Fruit fly (Drosophila melanogaster) whole organism, embryonic: ENCODE measurements around the gene Mtp.
A peak's percentile ranks its signal among the peaks of the same experiment; 100 is the strongest.

ENCODE experiments used
- Atf-2 ChIP-seq: fragments of 200-800 bp; sonication (Bioruptor generic); optimal IDR thresholded peaks from 2 replicates; lab custom pipeline; 2016; ENCODE audit warnings: missing biosample characterization, missing genetic modification characterization
- Atf6 ChIP-seq: fragments of 200-800 bp; sonication (Bioruptor generic); IDR thresholded peaks from 2 replicates; pipeline ENCODE4 v1.3.6; 2022; ENCODE audit warnings: missing biosample characterization, missing genetic modification characterization
- CG12104 ChIP-seq: fragments of 200-800 bp; sonication (Bioruptor generic); optimal IDR thresholded peaks from 3 replicates; lab custom pipeline; 2016; ENCODE audit warnings: missing biosample characterization, missing genetic modification characterization
- CG12155 ChIP-seq: fragments of 200-800 bp; sonication (Bioruptor generic); optimal IDR thresholded peaks from 3 replicates; lab custom pipeline; 2016; ENCODE audit warnings: missing biosample characterization, missing genetic modification characterization
- CG12942 ChIP-seq: fragments of 200-800 bp; sonication (Bioruptor generic); optimal IDR thresholded peaks from 3 replicates; lab custom pipeline; 2016; ENCODE audit warnings: missing biosample characterization, missing genetic modification characterization
- CG14710 ChIP-seq: fragments of 200-800 bp; sonication (Bioruptor generic); optimal IDR thresholded peaks from 3 replicates; lab custom pipeline; 2019; ENCODE audit warnings: missing biosample characterization, mild to moderate bottlenecking, missing genetic modification characterization, moderate library complexity
- CG14860 ChIP-seq: fragments of 200-800 bp; sonication (Bioruptor generic); IDR thresholded peaks from 3 replicates; pipeline ENCODE4 v1.3.6; 2022; ENCODE audit warnings: missing biosample characterization, missing genetic modification characterization; ENCODE audit not compliant: partially characterized antibody
- CG14965 ChIP-seq: fragments of 200-800 bp; sonication (Bioruptor generic); optimal IDR thresholded peaks from 2 replicates; lab custom pipeline; 2016; ENCODE audit warnings: missing biosample characterization, missing genetic modification characterization, borderline replicate concordance
- CG15073 ChIP-seq: fragments of 200-800 bp; sonication (Bioruptor generic); optimal IDR thresholded peaks from 2 replicates; lab custom pipeline; 2016; ENCODE audit warnings: missing biosample characterization, missing genetic modification characterization
- CG16863 ChIP-seq: fragments of 200-800 bp; sonication (Bioruptor generic); optimal IDR thresholded peaks from 3 replicates; lab custom pipeline; 2016; ENCODE audit warnings: missing biosample characterization, missing genetic modification characterization
- CG18599 ChIP-seq: fragments of 200-800 bp; sonication (Bioruptor generic); optimal IDR thresholded peaks from 3 replicates; lab custom pipeline; 2017; ENCODE audit warnings: missing biosample characterization, missing genetic modification characterization, mild to moderate bottlenecking, moderate library complexity, missing genetic modification reagents
- CG2199 ChIP-seq: fragments of 200-800 bp; sonication (Bioruptor generic); IDR thresholded peaks from 3 replicates; pipeline ENCODE4 v1.3.6; 2022; ENCODE audit warnings: missing biosample characterization, missing genetic modification characterization
- CG43689 ChIP-seq: fragments of 200-800 bp; sonication (Bioruptor generic); IDR thresholded peaks from 2 replicates; pipeline ENCODE4 v1.3.6; 2022; ENCODE audit warnings: missing biosample characterization, missing genetic modification characterization
- CG4617 ChIP-seq: fragments of 200-800 bp; sonication (Bioruptor generic); optimal IDR thresholded peaks from 3 replicates; lab custom pipeline; 2016; ENCODE audit warnings: missing biosample characterization, missing genetic modification characterization, borderline replicate concordance
- CG4707 ChIP-seq: fragments of 200-800 bp; sonication (Bioruptor generic); optimal IDR thresholded peaks from 2 replicates; lab custom pipeline; 2018; ENCODE audit warnings: missing biosample characterization, mild to moderate bottlenecking, missing genetic modification characterization, moderate library complexity
- CG4854 ChIP-seq: fragments of 200-800 bp; sonication (Bioruptor generic); optimal IDR thresholded peaks from 2 replicates; lab custom pipeline; 2016; ENCODE audit warnings: missing biosample characterization, missing genetic modification characterization, inconsistent platforms
- CG5180 ChIP-seq: fragments of 200-800 bp; sonication (Bioruptor generic); optimal IDR thresholded peaks from 3 replicates; lab custom pipeline; 2017; ENCODE audit warnings: missing biosample characterization, missing genetic modification characterization, mild to moderate bottlenecking, moderate library complexity, missing genetic modification reagents
- CG6254 ChIP-seq: fragments of 200-800 bp; sonication (Bioruptor generic); optimal IDR thresholded peaks from 3 replicates; lab custom pipeline; 2017; ENCODE audit warnings: mild to moderate bottlenecking, missing biosample characterization, missing genetic modification reagents, missing genetic modification characterization
- CG6791 ChIP-seq: fragments of 200-800 bp; sonication (Bioruptor generic); IDR thresholded peaks from 3 replicates; pipeline ENCODE4 v1.3.6; 2022; ENCODE audit warnings: missing biosample characterization, missing genetic modification characterization; ENCODE audit not compliant: partially characterized antibody
- CG6813 ChIP-seq: fragments of 200-800 bp; sonication (Bioruptor generic); optimal IDR thresholded peaks from 2 replicates; lab custom pipeline; 2017; ENCODE audit warnings: missing biosample characterization, missing genetic modification characterization, mild to moderate bottlenecking, moderate library complexity, missing genetic modification reagents
- CG7987 ChIP-seq: fragments of 200-800 bp; sonication (Bioruptor generic); optimal IDR thresholded peaks from 2 replicates; lab custom pipeline; 2018; ENCODE audit warnings: missing biosample characterization, mild to moderate bottlenecking, missing genetic modification characterization, moderate library complexity
- CG8281 ChIP-seq: fragments of 200-800 bp; sonication (Bioruptor generic); optimal IDR thresholded peaks from 2 replicates; lab custom pipeline; 2018; ENCODE audit warnings: missing biosample characterization, mild to moderate bottlenecking, missing genetic modification characterization, moderate library complexity
- Chrac-16 ChIP-seq: fragments of 200-800 bp; sonication (Bioruptor generic); optimal IDR thresholded peaks from 3 replicates; lab custom pipeline; 2016; ENCODE audit warnings: missing biosample characterization, missing genetic modification characterization
- CkIIα-i1 ChIP-seq: fragments of 200-800 bp; sonication (Bioruptor generic); IDR thresholded peaks from 2 replicates; pipeline ENCODE4 v1.3.6; 2022; ENCODE audit warnings: missing biosample characterization, missing genetic modification characterization
- D ChIP-seq, 2 experiments: fragments of 200-800 bp in 1 of 2; fragments of >200 bp in 1 of 2; sonication (Bioruptor generic) in 1 of 2; optimal IDR thresholded peaks; 2 replicates in 1 of 2; 3 replicates in 1 of 2; lab custom pipeline; 2017; ENCODE audit warnings: mild to moderate bottlenecking in 1 of 2, missing biosample characterization in 1 of 2, missing genetic modification characterization in 1 of 2, missing genetic modification reagents in 1 of 2
- Dref ChIP-seq: fragments of 200-800 bp; sonication (Bioruptor generic); IDR thresholded peaks from 2 replicates; pipeline ENCODE4 v1.3.6; 2022; ENCODE audit warnings: missing biosample characterization, missing genetic modification characterization
- Fer3 ChIP-seq: fragments of 200-800 bp; sonication (Bioruptor generic); optimal IDR thresholded peaks from 2 replicates; lab custom pipeline; 2018; ENCODE audit warnings: missing biosample characterization, mild to moderate bottlenecking, missing genetic modification characterization, moderate library complexity
- HLH54F ChIP-seq: fragments of 200-800 bp; sonication (Bioruptor generic); optimal IDR thresholded peaks from 3 replicates; lab custom pipeline; 2016; ENCODE audit warnings: missing biosample characterization, missing genetic modification characterization
- Hey ChIP-seq: fragments of 200-800 bp; sonication (Bioruptor generic); optimal IDR thresholded peaks from 3 replicates; lab custom pipeline; 2018; ENCODE audit warnings: missing biosample characterization, mild to moderate bottlenecking, missing genetic modification characterization
- Med ChIP-seq: fragments of 200-800 bp; sonication (Bioruptor generic); peaks from one replicate; lab custom pipeline; 2016; ENCODE audit warnings: missing biosample characterization, missing genetic modification characterization, mild to moderate bottlenecking, inconsistent platforms, moderate library complexity
- Optix ChIP-seq: fragments of 200-800 bp; sonication (Bioruptor generic); IDR thresholded peaks from 3 replicates; pipeline ENCODE4 v1.3.6; 2022; ENCODE audit warnings: missing biosample characterization, missing genetic modification characterization
- Poxn ChIP-seq: fragments of 200-800 bp; sonication (Bioruptor generic); IDR thresholded peaks from 2 replicates; pipeline ENCODE4 v1.3.6; 2022; ENCODE audit warnings: missing biosample characterization, missing genetic modification characterization
- Taf1 ChIP-seq: fragments of 200-800 bp; sonication (Bioruptor generic); IDR thresholded peaks from 2 replicates; pipeline ENCODE4 v1.3.6; 2022; ENCODE audit warnings: missing biosample characterization, missing genetic modification characterization
- Usf ChIP-seq: fragments of 200-800 bp; sonication (Bioruptor generic); optimal IDR thresholded peaks from 2 replicates; lab custom pipeline; 2017; ENCODE audit warnings: missing genotype, missing biosample characterization, missing genetic modification characterization
- ato ChIP-seq: fragments of 200-800 bp; sonication (Bioruptor generic); IDR thresholded peaks from 2 replicates; pipeline ENCODE4 v1.3.6; 2022; ENCODE audit warnings: missing biosample characterization, missing genetic modification characterization; ENCODE audit not compliant: partially characterized antibody
- chm ChIP-seq: fragments of 200-800 bp; sonication (Bioruptor generic); IDR thresholded peaks from 2 replicates; pipeline ENCODE4 v1.3.6; 2022; ENCODE audit warnings: missing biosample characterization, missing genetic modification characterization
- crol ChIP-seq: fragments of 200-800 bp; sonication (Bioruptor generic); IDR thresholded peaks from 2 replicates; pipeline ENCODE4 v1.3.6; 2022; ENCODE audit warnings: missing biosample characterization, missing genetic modification characterization
- dimm ChIP-seq: fragments of 200-800 bp; sonication (Bioruptor generic); IDR thresholded peaks from 2 replicates; pipeline ENCODE4 v1.3.6; 2022; ENCODE audit warnings: missing biosample characterization, missing genetic modification characterization
- dmrt99B ChIP-seq: fragments of 200-800 bp; sonication (Bioruptor generic); optimal IDR thresholded peaks from 2 replicates; lab custom pipeline; 2018; ENCODE audit warnings: missing biosample characterization, mild to moderate bottlenecking, missing genetic modification characterization, moderate library complexity
- fd64A ChIP-seq: fragments of 200-800 bp; sonication (Bioruptor generic); optimal IDR thresholded peaks from 3 replicates; lab custom pipeline; 2018; ENCODE audit warnings: missing biosample characterization, mild to moderate bottlenecking, missing genetic modification characterization
- gce ChIP-seq: fragments of 200-800 bp; sonication (Bioruptor generic); IDR thresholded peaks from 3 replicates; pipeline ENCODE4 v1.3.6; 2022; ENCODE audit warnings: missing biosample characterization, missing genetic modification characterization
- gem ChIP-seq: fragments of 200-800 bp; sonication (Bioruptor generic); optimal IDR thresholded peaks from 2 replicates; lab custom pipeline; 2019; ENCODE audit warnings: missing biosample characterization, mild to moderate bottlenecking, missing genetic modification characterization, moderate library complexity
- gt ChIP-seq: fragments of 200-800 bp; sonication (Bioruptor generic); IDR thresholded peaks from 2 replicates; pipeline ENCODE4 v1.3.6; 2022; ENCODE audit warnings: missing biosample characterization, missing genetic modification characterization
- hth ChIP-seq: fragments of >200 bp; optimal IDR thresholded peaks from 2 replicates; lab custom pipeline; 2017; ENCODE audit warnings: inconsistent platforms
- nau ChIP-seq: fragments of 200-800 bp; sonication (Bioruptor generic); optimal IDR thresholded peaks from 3 replicates; lab custom pipeline; 2017; ENCODE audit warnings: missing biosample characterization, mild to moderate bottlenecking, missing genetic modification characterization, missing genetic modification reagents
- nom ChIP-seq: fragments of 200-800 bp; sonication (Bioruptor generic); optimal IDR thresholded peaks from 2 replicates; lab custom pipeline; 2017; ENCODE audit warnings: missing biosample characterization, missing genetic modification characterization, mild to moderate bottlenecking, moderate library complexity, missing genetic modification reagents
- rib ChIP-seq: fragments of 200-800 bp; sonication (Bioruptor generic); IDR thresholded peaks from 2 replicates; pipeline ENCODE4 v1.3.6; 2022; ENCODE audit warnings: missing biosample characterization, missing genetic modification characterization
- toy ChIP-seq: fragments of 200-800 bp; sonication (Bioruptor generic); IDR thresholded peaks from 2 replicates; pipeline ENCODE4 v1.3.6; 2022; ENCODE audit warnings: missing biosample characterization, missing genetic modification characterization
- zen2 ChIP-seq: fragments of 200-800 bp; sonication (Bioruptor generic); IDR thresholded peaks from 3 replicates; pipeline ENCODE4 v1.3.6; 2022; ENCODE audit warnings: missing biosample characterization, missing genetic modification characterization; ENCODE audit not compliant: partially characterized antibody

Mtp gene

dm6 chr2L:20950421-20951108 is 27.9 kb upstream of the Mtp start (continued):
- TF ChIP-seq CG4707 (GFP tag; lab: Kevin White, UChicago): no peak
- TF ChIP-seq nau (GFP tag; lab: Kevin White, UChicago): no peak
- peak; percentile 93 for TF ChIP-seq Med (GFP tag; lab: Kevin White, UChicago)
- no peak for TF ChIP-seq Dref (GFP tag; lab: Robert Waterston, UW)
- peak; percentile 46 for TF ChIP-seq HLH54F (GFP tag; lab: Kevin White, UChicago)
- no peak for TF ChIP-seq fd64A (GFP tag; lab: Kevin White, UChicago)
- TF ChIP-seq Optix (GFP tag; lab: Robert Waterston, UW): peak; percentile 67; the same call in 2 of the 3 replicates
- TF ChIP-seq CG14710 (tag; lab: Kevin White, UChicago): no peak
- no peak for TF ChIP-seq CG12155 (GFP tag; lab: Kevin White, UChicago)
- peak; percentile 13 for TF ChIP-seq Fer3
- TF ChIP-seq CG6813 (GFP tag; lab: Kevin White, UChicago): no peak
- TF ChIP-seq CG4854 (GFP tag; lab: Kevin White, UChicago): no peak
- TF ChIP-seq ato: no peak
- no peak for TF ChIP-seq Usf
- no peak for TF ChIP-seq nom (GFP tag; lab: Kevin White, UChicago)
- TF ChIP-seq CG16863 (GFP tag; lab: Kevin White, UChicago): peak; percentile 34
- TF ChIP-seq Poxn (GFP tag; lab: Robert Waterston, UW): no peak
- TF ChIP-seq CG18599 (GFP tag; lab: Kevin White, UChicago): peak; percentile 19
- no peak for TF ChIP-seq Chrac-16 (GFP tag; lab: Kevin White, UChicago)
- TF ChIP-seq D (optimal IDR thresholded peaks at IDR 0.05; lab: Kevin White, UChicago): no peak
- no peak for TF ChIP-seq D (GFP tag; optimal IDR thresholded peaks at IDR 0.05; lab: Kevin White, UChicago)
- no peak; the same call in 1 of the 2 replicates for TF ChIP-seq Taf1 (GFP tag; lab: Robert Waterston, UW)
- TF ChIP-seq CG2199: no peak
- TF ChIP-seq Atf6 (GFP tag; lab: Robert Waterston, UW): peak; percentile 52; the same call in 1 of the 2 replicates
- no peak for TF ChIP-seq zen2
- no peak for TF ChIP-seq hth (lab: Kevin White, UChicago)
- TF ChIP-seq Atf-2: peak; percentile 10
- TF ChIP-seq CG14965 (GFP tag; lab: Kevin White, UChicago): no peak
- no peak for TF ChIP-seq gce (GFP tag; lab: Robert Waterston, UW)
- no peak for TF ChIP-seq CkIIα-i1 (GFP tag; lab: Robert Waterston, UW)
- TF ChIP-seq crol: peak; percentile 61; the same call in 1 of the 2 replicates
- TF ChIP-seq CG14860 (GFP tag; lab: Robert Waterston, UW): no peak
- TF ChIP-seq CG6791 (GFP tag; lab: Robert Waterston, UW): no peak
- no peak for TF ChIP-seq rib (GFP tag; lab: Robert Waterston, UW)
- TF ChIP-seq CG6254: no peak
- no peak for TF ChIP-seq CG15073 (GFP tag; lab: Kevin White, UChicago)
- no peak for TF ChIP-seq CG12942
- TF ChIP-seq CG4617: peak; percentile 0
- TF ChIP-seq dimm (GFP tag; lab: Robert Waterston, UW): no peak; the same call in 1 of the 2 replicates
- TF ChIP-seq gem (tag; lab: Kevin White, UChicago): peak; percentile 77
- TF ChIP-seq CG5180 (GFP tag; lab: Kevin White, UChicago): no peak
- TF ChIP-seq CG8281: no peak
- TF ChIP-seq dmrt99B (tag; lab: Kevin White, UChicago): peak; percentile 52
- TF ChIP-seq Hey (tag; lab: Kevin White, UChicago): no peak
- TF ChIP-seq CG43689 (GFP tag; lab: Robert Waterston, UW): peak; percentile 38; the same call in 1 of the 2 replicates
- no peak for TF ChIP-seq gt
- TF ChIP-seq toy (GFP tag; lab: Robert Waterston, UW): no peak
- TF ChIP-seq chm (GFP tag; lab: Robert Waterston, UW): peak; percentile 68; the same call in 1 of the 2 replicates
- TF ChIP-seq CG12104: no peak
- no peak for TF ChIP-seq CG7987
